Worm (Caenorhabditis elegans) whole organism, mixed stage, embryonic: ENCODE results near the gene ogdh-2.

Source experiments
- M03D4.4 ChIP-seq: sonication (generic microtip); optimal IDR thresholded peaks from 2 replicates; lab custom pipeline; 2017; ENCODE audit warnings: mild to moderate bottlenecking, missing genetic modification characterization, missing compliant biosample characterization
- bed-3 ChIP-seq: fragments of 200-800 bp; sonication (Bioruptor generic); optimal IDR thresholded peaks from 3 replicates; lab custom pipeline; 2018; ENCODE audit warnings: mild to moderate bottlenecking, missing genetic modification characterization, moderate library complexity, missing compliant biosample characterization
- blmp-1 ChIP-seq: fragments of 150-350 bp; optimal IDR thresholded peaks from 2 replicates; lab custom pipeline; 2014; ENCODE audit warnings: missing biosample characterization, missing genetic modification characterization
- ceh-39 ChIP-seq: fragments of 150-350 bp; optimal IDR thresholded peaks from 2 replicates; lab custom pipeline; 2014; ENCODE audit warnings: missing biosample characterization, missing genetic modification characterization
- ceh-43 ChIP-seq: fragments of 200-800 bp; sonication (Bioruptor generic); optimal IDR thresholded peaks from 2 replicates; lab custom pipeline; 2018; ENCODE audit warnings: mild to moderate bottlenecking, missing genetic modification characterization, moderate library complexity, missing compliant biosample characterization
- ceh-83 ChIP-seq: fragments of 200-800 bp; sonication (Bioruptor generic); optimal IDR thresholded peaks from 2 replicates; lab custom pipeline; 2018; ENCODE audit warnings: mild to moderate bottlenecking, missing genetic modification characterization, missing compliant biosample characterization
- ces-1 ChIP-seq: fragments of 150-350 bp; optimal IDR thresholded peaks from 2 replicates; lab custom pipeline; 2014; ENCODE audit warnings: missing biosample characterization, missing genetic modification reagents, missing genetic modification characterization
- cnd-1 ChIP-seq: fragments of 200-800 bp; sonication (Bioruptor generic); optimal IDR thresholded peaks from 2 replicates; lab custom pipeline; 2018; ENCODE audit warnings: mild to moderate bottlenecking, missing genetic modification characterization, missing compliant biosample characterization
- drap-1 ChIP-seq: fragments of 200-800 bp; sonication (Bioruptor generic); optimal IDR thresholded peaks from 3 replicates; lab custom pipeline; 2018; ENCODE audit warnings: mild to moderate bottlenecking, missing genetic modification characterization, missing compliant biosample characterization
- elt-1 ChIP-seq: sonication (generic microtip); optimal IDR thresholded peaks from 2 replicates; lab custom pipeline; 2017; ENCODE audit warnings: missing genetic modification characterization, mild to moderate bottlenecking, missing compliant biosample characterization, antibody characterized with exemption, moderate library complexity, borderline replicate concordance; ENCODE audit not compliant: insufficient read depth
- elt-3 ChIP-seq: fragments of 150-350 bp; optimal IDR thresholded peaks from 2 replicates; lab custom pipeline; 2014; ENCODE audit warnings: missing biosample characterization, missing genetic modification characterization
- flh-1 ChIP-seq: fragments of 200-800 bp; sonication (Bioruptor generic); optimal IDR thresholded peaks from 2 replicates; lab custom pipeline; 2018; ENCODE audit warnings: mild to moderate bottlenecking, missing genetic modification characterization, moderate library complexity, missing compliant biosample characterization
- ham-2 ChIP-seq: fragments of 200-800 bp; sonication (Bioruptor generic); optimal IDR thresholded peaks from 2 replicates; lab custom pipeline; 2018; ENCODE audit warnings: mild to moderate bottlenecking, missing genetic modification characterization, missing compliant biosample characterization
- hlh-1 ChIP-seq: fragments of 150-350 bp; optimal IDR thresholded peaks from 2 replicates; lab custom pipeline; 2014; ENCODE audit warnings: missing biosample characterization, missing genetic modification reagents, missing genetic modification characterization
- lin-13 ChIP-seq: fragments of 150-350 bp; optimal IDR thresholded peaks from 2 replicates; lab custom pipeline; 2014; ENCODE audit warnings: missing biosample characterization, missing genetic modification characterization
- lin-32 ChIP-seq: fragments of 200-800 bp; sonication (Bioruptor generic); optimal IDR thresholded peaks from 2 replicates; lab custom pipeline; 2018; ENCODE audit warnings: mild to moderate bottlenecking, missing genetic modification characterization, missing compliant biosample characterization
- lsy-2 ChIP-seq: fragments of 150-350 bp; optimal IDR thresholded peaks from 2 replicates; lab custom pipeline; 2014; ENCODE audit warnings: missing biosample characterization, missing genetic modification characterization
- mab-5 ChIP-seq: fragments of 150-350 bp; optimal IDR thresholded peaks from 2 replicates; lab custom pipeline; 2014; ENCODE audit warnings: missing biosample characterization, missing genetic modification characterization
- mep-1 ChIP-seq: fragments of 150-350 bp; optimal IDR thresholded peaks from 2 replicates; lab custom pipeline; 2017; ENCODE audit warnings: missing biosample characterization, missing genetic modification reagents, missing genetic modification characterization, inconsistent platforms
- mls-2 ChIP-seq: sonication (generic microtip); optimal IDR thresholded peaks from 2 replicates; lab custom pipeline; 2016; ENCODE audit warnings: mild to moderate bottlenecking, missing genetic modification characterization, moderate library complexity, missing compliant biosample characterization
- nhr-12 ChIP-seq: fragments of 150-350 bp; optimal IDR thresholded peaks from 2 replicates; lab custom pipeline; 2014; ENCODE audit warnings: missing biosample characterization, missing genetic modification characterization
- nhr-2 ChIP-seq: fragments of 150-350 bp; optimal IDR thresholded peaks from 2 replicates; lab custom pipeline; 2014; ENCODE audit warnings: missing biosample characterization, missing genetic modification characterization
- nhr-237 ChIP-seq: fragments of 150-350 bp; optimal IDR thresholded peaks from 2 replicates; lab custom pipeline; 2014; ENCODE audit warnings: missing biosample characterization, missing genetic modification characterization
- nhr-28 ChIP-seq: fragments of 150-350 bp; optimal IDR thresholded peaks from 2 replicates; lab custom pipeline; 2014; ENCODE audit warnings: missing biosample characterization, missing genetic modification characterization
- nhr-76 ChIP-seq: sonication (generic microtip); optimal IDR thresholded peaks from 2 replicates; lab custom pipeline; 2017; ENCODE audit warnings: missing biosample characterization, missing genetic modification characterization
- pha-4 ChIP-seq: fragments of 150-350 bp; optimal IDR thresholded peaks from 2 replicates; lab custom pipeline; 2018; ENCODE audit warnings: missing biosample characterization, missing genetic modification reagents, missing genetic modification characterization
- sem-2 ChIP-seq: fragments of 200-800 bp; sonication (Bioruptor generic); optimal IDR thresholded peaks from 2 replicates; lab custom pipeline; 2018; ENCODE audit warnings: mild to moderate bottlenecking, missing genetic modification characterization, missing compliant biosample characterization
- snpc-4 ChIP-seq: fragments of 150-350 bp; optimal IDR thresholded peaks from 2 replicates; lab custom pipeline; 2014; ENCODE audit warnings: missing biosample characterization, missing genetic modification characterization
- sptf-1 ChIP-seq: sonication (generic microtip); optimal IDR thresholded peaks from 2 replicates; lab custom pipeline; 2017; ENCODE audit warnings: mild to moderate bottlenecking, missing genetic modification characterization, moderate library complexity, missing compliant biosample characterization
- tbx-8 ChIP-seq: fragments of 200-800 bp; sonication (Bioruptor generic); optimal IDR thresholded peaks from 2 replicates; lab custom pipeline; 2018; ENCODE audit warnings: mild to moderate bottlenecking, missing genetic modification characterization, moderate library complexity, missing compliant biosample characterization
- unc-120 ChIP-seq: sonication (generic microtip); optimal IDR thresholded peaks from 2 replicates; lab custom pipeline; 2017; ENCODE audit warnings: missing genetic modification characterization, missing compliant biosample characterization; ENCODE audit not compliant: poor library complexity, severe bottlenecking
- unc-39 ChIP-seq: fragments of 150-350 bp; optimal IDR thresholded peaks from 2 replicates; lab custom pipeline; 2014; ENCODE audit warnings: missing biosample characterization, missing genetic modification characterization
- unc-62 ChIP-seq: fragments of 150-350 bp; optimal IDR thresholded peaks from 2 replicates; lab custom pipeline; 2014; ENCODE audit warnings: missing biosample characterization, missing genetic modification reagents, missing genetic modification characterization
- zip-8 ChIP-seq: fragments of 150-350 bp; optimal IDR thresholded peaks from 2 replicates; lab custom pipeline; 2014; ENCODE audit warnings: missing biosample characterization, missing genetic modification characterization
- ztf-11 ChIP-seq: fragments of 150-350 bp; optimal IDR thresholded peaks from 2 replicates; lab custom pipeline; 2014; ENCODE audit warnings: missing biosample characterization, missing genetic modification characterization

Gene ogdh-2

ce11 chrV:12184308-12184999 is 9.9 kb upstream of the ogdh-2 start, which contains the start of gene srd-4:
TSS of gene srd-4 (plus strand) at chrV:12184949.
- no peak for TF ChIP-seq nhr-237 (tag; lab: Kevin White, UChicago)
- peak; percentile 39 for TF ChIP-seq lsy-2 (tag; lab: Kevin White, UChicago)
- peak; percentile 15 for TF ChIP-seq pha-4 (tag; lab: Kevin White, UChicago)

ce11 chrV:12187344-12187743 is 7.0 kb upstream of the ogdh-2 start, which contains the start of gene ZK863.8:
TSS of gene ZK863.8 (minus strand) at chrV:12187516.
- no peak for TF ChIP-seq zip-8 (tag; lab: Kevin White, UChicago)
- no peak for TF ChIP-seq lin-13 (tag; lab: Kevin White, UChicago)
- no peak for TF ChIP-seq mab-5
- TF ChIP-seq sem-2 (GFP tag; lab: Kevin White, UChicago) = no peak
- no peak for TF ChIP-seq pha-4 (tag; lab: Kevin White, UChicago)
- TF ChIP-seq unc-39 (tag; lab: Kevin White, UChicago) = no peak
- TF ChIP-seq blmp-1 (tag; lab: Kevin White, UChicago) = no peak
- no peak for TF ChIP-seq mep-1
- TF ChIP-seq bed-3 (GFP tag; lab: Kevin White, UChicago) = no peak

- no peak for TF ChIP-seq nhr-2
- no peak for TF ChIP-seq flh-1 (GFP tag; lab: Kevin White, UChicago)
- no peak for TF ChIP-seq ceh-43
- no peak for TF ChIP-seq elt-1 (tag; lab: Kevin White, UChicago)
- no peak for TF ChIP-seq mab-5
- TF ChIP-seq ceh-39 (tag; lab: Kevin White, UChicago) = no peak
- TF ChIP-seq ceh-83 (GFP tag; lab: Kevin White, UChicago) = no peak
- TF ChIP-seq sem-2 (GFP tag; lab: Kevin White, UChicago) = no peak
- no peak for TF ChIP-seq lin-13 (tag; lab: Kevin White, UChicago)
- TF ChIP-seq unc-39 (tag; lab: Kevin White, UChicago) = no peak
- no peak for TF ChIP-seq nhr-12 (tag; lab: Kevin White, UChicago)
- TF ChIP-seq nhr-28 (tag; lab: Kevin White, UChicago) = no peak
- TF ChIP-seq bed-3 (GFP tag; lab: Kevin White, UChicago) = no peak
- TF ChIP-seq drap-1 (GFP tag; lab: Kevin White, UChicago) = no peak
- no peak for TF ChIP-seq nhr-237 (tag; lab: Kevin White, UChicago)
- TF ChIP-seq sptf-1 = no peak
- TF ChIP-seq, all 35 proteins: peak for 0
Measured at ce11 chrV:12188830-12189229, 5.5 kb upstream of the ogdh-2 start.

- peak; percentile 42 for TF ChIP-seq mep-1
- TF ChIP-seq drap-1 (GFP tag; lab: Kevin White, UChicago) = no peak
- no peak for TF ChIP-seq unc-120 (tag; lab: Kevin White, UChicago)
- TF ChIP-seq zip-8 (tag; lab: Kevin White, UChicago) = no peak
- no peak for TF ChIP-seq unc-39 (tag; lab: Kevin White, UChicago)
- TF ChIP-seq sptf-1 = no peak
- peak; percentile 74 for TF ChIP-seq ceh-39 (tag; lab: Kevin White, UChicago)
- peak; percentile 89 for TF ChIP-seq pha-4 (tag; lab: Kevin White, UChicago)
- no peak for TF ChIP-seq sem-2 (GFP tag; lab: Kevin White, UChicago)
- TF ChIP-seq elt-1 (tag; lab: Kevin White, UChicago) = no peak
- peak; percentile 52 for TF ChIP-seq lin-13 (tag; lab: Kevin White, UChicago)
- no peak for TF ChIP-seq cnd-1 (tag; lab: Kevin White, UChicago)
- TF ChIP-seq nhr-28 (tag; lab: Kevin White, UChicago) = no peak
- TF ChIP-seq ham-2 = no peak
- TF ChIP-seq mls-2 (tag; lab: Kevin White, UChicago) = no peak
- TF ChIP-seq ces-1 (GFP tag; lab: Kevin White, UChicago) = peak; percentile 55
- no peak for TF ChIP-seq lin-32 (GFP tag; lab: Kevin White, UChicago)
- TF ChIP-seq nhr-2 = no peak
- no peak for TF ChIP-seq nhr-12 (tag; lab: Kevin White, UChicago)
- TF ChIP-seq ztf-11 = no peak
- no peak for TF ChIP-seq blmp-1 (tag; lab: Kevin White, UChicago)
- TF ChIP-seq nhr-76 (tag; lab: Kevin White, UChicago) = no peak
- TF ChIP-seq M03D4.4 = no peak
- no peak for TF ChIP-seq ceh-83 (GFP tag; lab: Kevin White, UChicago)
- TF ChIP-seq elt-3 (tag; lab: Kevin White, UChicago) = no peak
- no peak for TF ChIP-seq unc-62
- no peak for TF ChIP-seq snpc-4 (tag; lab: Kevin White, UChicago)
- TF ChIP-seq ceh-43 = no peak
- TF ChIP-seq bed-3 (GFP tag; lab: Kevin White, UChicago) = no peak
- TF ChIP-seq tbx-8 = no peak
- TF ChIP-seq nhr-237 (tag; lab: Kevin White, UChicago) = peak; percentile 35
- no peak for TF ChIP-seq hlh-1 (tag; lab: Kevin White, UChicago)
- peak; percentile 95 for TF ChIP-seq lsy-2 (tag; lab: Kevin White, UChicago)
- TF ChIP-seq mab-5 = no peak
- TF ChIP-seq flh-1 (GFP tag; lab: Kevin White, UChicago) = no peak
Measured at ce11 chrV:12190943-12191569, 3.3 kb upstream of the ogdh-2 start, which contains the start of gene dpy-30. TSS of gene dpy-30 (plus strand) at chrV:12191519.
